Worm (Caenorhabditis elegans) whole organism, L4/young adult: Measurements from ENCODE around the gene F53G2.1.
"Not testable (repeated sequence)": the region's sequence is repeated elsewhere in the genome, so short reads cannot be mapped to it uniquely, and the experiment has no call there.

Experiments
- W03F9.2 ChIP-seq: fragments of 150-350 bp; optimal IDR thresholded peaks from 2 replicates; lab custom pipeline; 2014; ENCODE audit warnings: missing biosample characterization, missing genetic modification characterization
- dao-5 ChIP-seq: sonication (generic microtip); optimal IDR thresholded peaks from 2 replicates; lab custom pipeline; 2016; ENCODE audit warnings: missing genotype, missing genetic modification characterization, moderate library complexity, missing compliant biosample characterization
- him-1 ChIP-seq: sonication (generic microtip); optimal IDR thresholded peaks from 2 replicates; lab custom pipeline; 2016; ENCODE audit warnings: missing genotype, missing genetic modification reagents, missing genetic modification characterization, missing compliant biosample characterization

Gene F53G2.1

ce11 chrII:2534952-2535351 is 46.5 kb downstream of the F53G2.1 start, which contains the start of gene K02F6.8:
TSS of gene K02F6.8 (minus strand) at chrII:2535052.
- not testable (repeated sequence) for TF ChIP-seq W03F9.2, him-1, dao-5 (tag; lab: Kevin White, UChicago)

DNA sequence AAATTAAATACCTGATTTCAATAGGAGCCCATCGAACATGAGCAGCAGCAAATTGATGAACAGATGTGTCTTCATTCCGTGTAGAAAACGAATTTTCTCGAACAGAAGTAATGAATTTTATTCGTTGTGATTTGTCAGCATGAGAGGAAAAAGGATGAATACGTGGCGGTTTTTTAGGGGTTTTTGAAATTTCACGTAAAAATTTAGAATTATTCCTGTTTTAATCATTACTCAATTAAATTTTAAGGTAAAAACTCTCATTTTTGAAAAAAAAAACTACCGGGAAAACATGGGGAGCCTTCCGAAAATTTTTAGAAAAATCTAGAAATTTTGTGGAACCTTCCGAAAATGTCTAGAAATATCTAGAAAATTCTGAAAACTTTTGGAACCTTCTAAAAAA is 49.3 kb downstream of the F53G2.1 start, which contains the start of gene K02F6.7:
Gene K02F6.7 (minus strand): TSS at position 101 of the 400 bp plus-strand sequence.
- TF ChIP-seq him-1 (tag; lab: Kevin White, UChicago): no peak

- TF ChIP-seq him-1 (tag; lab: Kevin White, UChicago): no peak
- no peak for TF ChIP-seq W03F9.2 (tag; lab: Kevin White, UChicago)
- no peak for TF ChIP-seq dao-5 (tag; lab: Kevin White, UChicago)
Observed at ce11 chrII:2538194-2538593, 49.7 kb downstream of the F53G2.1 start, which contains the start of gene K02F6.4. TSS of gene K02F6.4 (plus strand) at chrII:2538494.

DNA sequence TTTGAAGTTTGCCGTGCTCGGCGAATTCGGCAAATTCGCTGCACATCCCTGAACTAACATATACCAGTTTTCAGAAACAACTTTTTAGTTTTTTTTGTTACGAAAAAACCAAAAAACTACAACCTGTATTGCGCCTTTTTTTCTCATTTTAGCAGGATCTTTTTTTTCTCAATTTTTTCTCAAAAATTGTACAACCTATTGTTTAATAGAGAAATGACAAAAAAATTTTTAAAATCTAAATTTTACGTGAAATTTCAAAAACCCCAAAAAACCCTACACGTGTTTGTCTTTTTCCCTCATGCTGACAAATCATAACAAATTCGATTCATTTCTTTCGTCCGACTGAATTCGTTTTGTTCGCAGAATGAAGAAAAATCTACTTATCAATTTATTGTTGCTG is 57.4 kb downstream of the F53G2.1 start, which contains the start of gene K02F6.3:
Gene K02F6.3 (plus strand): TSS at position 301 of the 400 bp plus-strand sequence.
- no peak for TF ChIP-seq dao-5 (tag; lab: Kevin White, UChicago)
- no peak for TF ChIP-seq him-1 (tag; lab: Kevin White, UChicago)
- no peak for TF ChIP-seq W03F9.2 (tag; lab: Kevin White, UChicago)
